Fruit fly (Drosophila melanogaster) whole organism, larva: ENCODE measurements around the gene CG10845.

Experiments used
- noc ChIP-seq: fragments of 200-800 bp; sonication (Bioruptor generic); optimal IDR thresholded peaks from 3 replicates; lab custom pipeline; 2019; ENCODE audit warnings: missing biosample characterization, mild to moderate bottlenecking, missing genetic modification characterization, moderate library complexity

Gene CG10845

DNA sequence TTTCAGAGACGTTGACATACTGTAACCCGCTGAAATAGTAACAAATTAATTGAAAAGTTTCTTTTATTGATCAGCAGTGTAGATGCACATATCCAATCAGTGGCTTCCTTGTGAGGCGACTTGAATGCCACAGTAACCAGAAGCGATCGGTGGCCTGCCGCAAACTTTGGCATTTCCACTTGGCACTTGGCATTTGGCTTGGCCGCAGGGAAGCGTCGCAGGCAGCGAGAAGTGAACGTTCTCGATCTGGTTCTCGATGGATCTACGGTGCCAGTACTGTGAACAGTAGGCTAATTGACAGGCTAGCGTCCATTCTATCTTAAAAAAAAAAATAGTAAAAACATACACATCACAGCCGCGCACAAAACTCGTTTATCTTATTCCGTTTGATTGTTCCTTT, at the start of gene CG10845:
TSS of gene CG10845 (plus strand) at position 301 of the 400 bp plus-strand sequence.
- no peak for TF ChIP-seq noc (tag; lab: Kevin White, UChicago)

DNA sequence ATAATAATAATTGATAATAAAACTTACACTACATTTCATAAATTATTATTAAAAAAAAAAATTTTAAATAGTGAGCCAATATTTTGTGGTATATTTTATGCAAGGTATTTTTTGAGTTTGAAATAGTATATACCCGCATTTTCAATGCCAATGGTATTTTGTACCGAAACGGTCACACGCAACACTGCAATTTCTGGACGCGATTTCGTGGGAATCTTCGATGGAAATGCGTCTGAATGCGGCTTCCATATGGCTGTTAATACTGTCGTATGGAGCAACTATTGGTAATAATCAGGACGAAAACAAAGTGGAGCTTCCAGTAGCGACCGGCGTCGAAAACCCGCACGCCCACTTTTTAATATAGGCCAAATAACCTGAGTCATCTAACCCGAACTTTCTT, 49.5 kb upstream of the CG10845 start, which contains the start of gene Nct:
TSS of gene Nct (plus strand) at position 173 of the 400 bp plus-strand sequence.
- no peak for TF ChIP-seq noc (tag; lab: Kevin White, UChicago)

DNA sequence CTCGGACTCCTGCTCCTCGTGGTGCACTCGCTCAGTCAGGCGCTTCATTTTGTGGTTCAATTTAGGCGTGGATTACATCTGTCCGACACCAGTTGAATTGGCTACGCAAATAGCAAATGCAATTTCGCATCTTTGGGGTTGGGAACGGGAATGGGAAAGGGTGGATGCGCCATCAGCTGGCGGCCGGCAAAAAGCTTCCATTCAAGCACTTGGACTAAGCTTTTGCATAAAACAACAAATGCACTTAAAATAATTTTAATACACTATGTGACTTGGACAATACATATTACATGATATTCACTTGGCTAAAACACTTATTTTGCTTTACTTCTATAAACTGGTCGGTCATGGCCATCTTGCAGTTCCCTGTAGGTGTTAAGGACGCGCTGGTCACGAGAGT, 44.8 kb upstream of the CG10845 start, which contains the start of gene HDAC11:
TSS of gene HDAC11 (minus strand) at position 101 of the 400 bp plus-strand sequence.
- TF ChIP-seq noc (tag; lab: Kevin White, UChicago): no peak

DNA sequence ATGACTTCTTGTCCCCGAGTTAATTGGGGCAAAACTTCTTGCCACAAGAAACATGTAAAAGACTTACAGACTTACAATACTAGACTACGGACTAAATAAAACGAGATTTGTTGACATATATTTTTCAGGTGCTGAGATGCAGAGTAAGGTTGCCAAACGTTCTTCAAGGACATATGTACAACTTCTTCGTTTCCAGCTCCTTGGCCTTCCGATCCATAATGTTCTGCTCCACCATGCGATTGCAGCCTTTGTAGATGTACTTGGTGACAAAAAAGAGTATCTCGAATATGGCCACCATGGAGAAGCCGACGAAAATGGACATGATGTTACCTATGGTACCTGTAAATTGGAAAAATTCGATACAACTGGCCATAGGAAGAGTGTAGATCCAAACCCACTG, 43.5 kb upstream of the CG10845 start, which contains the start of gene CAH4:
TSS of gene CAH4 (minus strand) at position 101 of the 400 bp plus-strand sequence.
- TF ChIP-seq noc (tag; lab: Kevin White, UChicago): no peak

DNA sequence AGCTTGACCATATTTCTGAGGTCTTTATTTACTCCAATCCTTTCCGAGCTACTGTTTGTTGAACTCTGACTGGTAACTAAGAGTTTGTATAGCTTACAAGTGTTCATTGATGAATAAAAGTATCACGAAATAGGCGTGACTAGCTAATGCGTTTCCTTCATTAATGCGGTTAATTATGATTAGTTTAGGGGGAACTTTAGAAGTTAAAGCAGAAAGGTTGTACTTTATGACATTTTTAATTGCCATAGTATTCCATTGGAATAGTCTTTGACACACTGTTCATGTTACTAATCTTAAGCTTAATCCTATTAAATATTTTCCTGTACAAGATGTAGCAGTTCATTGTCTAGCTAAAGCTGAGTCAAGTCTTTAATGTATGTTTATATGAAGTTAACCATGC, 41.2 kb upstream of the CG10845 start, which contains the start of gene ppk22:
TSS of gene ppk22 (minus strand) at position 101 of the 400 bp plus-strand sequence.
- TF ChIP-seq noc (tag; lab: Kevin White, UChicago): no peak

DNA sequence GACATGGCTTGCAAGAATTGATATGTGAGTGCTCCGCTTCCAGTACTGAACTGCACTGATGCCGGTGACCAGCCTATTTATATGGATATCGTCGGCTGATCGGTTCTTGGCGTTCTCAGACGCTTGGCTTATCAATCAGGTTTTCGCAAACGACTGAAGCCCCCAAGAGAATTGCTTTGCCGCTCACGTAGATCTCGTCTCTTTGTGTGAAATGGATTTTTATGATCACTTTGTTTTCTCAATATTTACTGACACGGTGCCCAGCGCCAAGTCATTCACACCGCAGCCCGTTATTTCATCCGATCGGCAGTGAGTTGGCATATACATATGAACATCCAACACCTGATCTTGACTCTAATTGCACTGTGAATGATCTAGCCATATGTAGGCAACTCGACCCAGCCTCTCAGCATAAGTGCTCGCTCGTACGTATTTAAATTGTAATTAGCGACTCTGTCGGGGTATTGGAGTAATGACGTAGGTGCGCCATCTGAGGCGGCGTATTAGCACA, 40.5 kb upstream of the CG10845 start, which contains the start of gene CG13639:
TSS of gene CG13639 (minus strand) at position 51 of the 511 bp plus-strand sequence.
- no peak for TF ChIP-seq noc (tag; lab: Kevin White, UChicago)

DNA sequence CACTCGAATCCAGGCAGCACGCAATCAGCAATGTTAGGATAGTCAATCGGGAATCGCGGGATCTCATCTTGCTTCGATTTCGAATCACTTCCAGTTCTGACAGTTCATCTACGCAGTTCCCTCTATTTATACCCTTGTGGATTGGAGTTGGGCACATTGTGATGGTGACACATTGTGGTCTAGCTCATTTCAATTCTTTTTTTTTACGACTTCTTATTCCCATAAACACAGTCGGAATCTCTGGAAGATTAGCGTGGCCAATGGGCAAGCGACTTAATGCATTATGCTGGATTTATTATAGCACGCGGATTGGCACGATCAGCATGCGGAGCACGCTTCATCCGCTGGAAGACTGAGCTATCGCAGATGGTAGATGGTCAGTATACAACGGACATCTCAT, 38.9 kb upstream of the CG10845 start, which contains the start of gene CG13640:
TSS of gene CG13640 (minus strand) at position 101 of the 400 bp plus-strand sequence.
- no peak for TF ChIP-seq noc (tag; lab: Kevin White, UChicago)

DNA sequence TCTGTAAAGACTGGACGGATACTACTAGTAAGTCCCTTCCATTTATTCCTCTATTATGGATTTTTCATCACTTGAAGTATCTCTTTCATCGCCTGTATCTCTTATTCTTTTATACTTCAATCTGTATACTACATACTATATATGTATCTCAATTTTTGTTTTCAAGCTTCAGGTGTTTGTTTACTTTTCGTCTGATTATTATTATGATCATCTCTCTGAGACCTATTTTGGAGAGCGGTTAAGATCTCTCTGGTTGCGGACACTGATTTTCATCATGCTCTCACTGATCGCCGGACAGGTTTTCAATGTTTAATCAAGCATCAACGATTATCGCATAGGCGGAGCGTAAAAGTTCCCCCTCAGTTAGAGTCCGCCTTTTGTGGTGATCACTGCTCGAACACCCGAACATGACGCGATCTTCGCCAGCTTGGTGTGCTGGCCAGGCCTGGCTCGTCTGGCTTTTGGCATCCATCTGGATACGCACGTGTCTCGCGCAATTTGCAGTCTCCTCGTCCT, 38.3 kb upstream of the CG10845 start, which contains the start of gene CG7016:
TSS of gene CG7016 (plus strand) at position 358 of the 516 bp plus-strand sequence.
- TF ChIP-seq noc (tag; lab: Kevin White, UChicago): no peak

DNA sequence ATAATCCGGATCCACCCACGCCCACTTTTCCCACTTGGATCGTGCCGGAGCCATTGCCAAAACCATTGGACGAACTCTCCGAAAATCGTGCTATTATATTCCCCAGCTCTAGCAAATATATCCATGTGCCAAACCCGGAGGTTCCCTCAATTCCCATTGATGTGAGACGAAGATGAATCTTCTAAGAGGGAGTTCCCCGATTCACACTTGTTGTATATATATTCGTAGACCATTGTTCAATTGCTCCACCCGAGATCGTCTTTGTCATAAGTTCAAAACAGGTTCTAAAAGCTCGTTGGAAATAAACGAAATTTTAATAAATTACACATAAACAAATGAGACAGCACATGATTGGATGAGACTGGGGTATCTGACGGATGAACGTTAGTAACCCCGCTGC, 37.0 kb upstream of the CG10845 start:
- TF ChIP-seq noc (tag; lab: Kevin White, UChicago): no peak

DNA sequence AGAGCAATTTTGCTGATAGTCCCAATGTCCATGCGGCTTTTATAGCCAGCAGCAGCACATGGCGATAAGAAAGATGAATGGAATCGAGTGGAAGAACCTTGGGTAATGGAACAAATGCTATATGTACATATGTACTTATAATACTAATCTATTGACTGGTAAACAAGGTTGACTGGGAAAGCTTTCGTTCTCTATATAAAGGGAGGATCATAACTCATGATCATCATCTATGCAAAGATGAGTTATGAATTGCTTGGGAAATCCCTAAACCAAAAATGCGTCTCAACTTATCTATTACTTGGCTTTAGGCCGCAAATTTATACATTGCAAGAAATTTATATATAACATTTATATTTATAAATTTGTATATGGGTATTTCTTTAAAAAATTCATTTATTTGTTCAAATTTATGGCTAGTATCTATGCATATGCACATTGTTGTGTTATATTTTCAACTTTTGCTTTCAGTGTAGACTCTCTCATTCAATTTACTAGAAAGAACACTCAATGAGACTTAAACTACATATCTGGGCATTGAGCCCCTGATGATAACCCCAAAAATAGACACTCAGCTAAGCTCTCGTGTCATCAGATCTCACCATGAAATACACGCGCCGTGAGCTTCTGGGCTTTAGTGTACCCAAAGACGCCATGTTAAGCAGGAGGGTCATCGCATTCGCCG, 36.1 kb upstream of the CG10845 start, which contains the start of the genes Srg1 and Elal:
TSS of gene Srg1 (minus strand) at position 14 of the 682 bp plus-strand sequence.
TSS of gene Elal (plus strand) at position 632 of the 682 bp plus-strand sequence.
- TF ChIP-seq noc (tag; lab: Kevin White, UChicago): peak; percentile 83

DNA sequence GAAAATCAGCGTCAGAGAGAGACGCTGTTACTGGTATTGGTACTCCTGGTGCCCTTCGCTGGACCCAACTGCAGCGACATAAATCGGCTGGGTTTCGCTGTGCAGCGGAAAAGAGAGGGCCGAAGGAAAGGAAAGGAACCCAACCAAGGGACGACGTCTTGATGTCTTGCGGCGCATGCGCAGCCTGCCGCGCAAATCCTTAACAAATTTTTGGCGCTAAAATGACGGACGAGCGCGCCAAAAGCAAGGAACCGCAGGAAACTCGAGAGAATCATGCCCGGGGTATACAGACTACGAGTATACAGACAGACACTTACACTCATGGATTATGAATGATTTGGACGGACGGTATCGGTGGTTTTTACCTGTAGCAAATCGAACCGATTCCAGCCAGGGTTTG, 33.9 kb upstream of the CG10845 start:
- no peak for TF ChIP-seq noc (tag; lab: Kevin White, UChicago)

DNA sequence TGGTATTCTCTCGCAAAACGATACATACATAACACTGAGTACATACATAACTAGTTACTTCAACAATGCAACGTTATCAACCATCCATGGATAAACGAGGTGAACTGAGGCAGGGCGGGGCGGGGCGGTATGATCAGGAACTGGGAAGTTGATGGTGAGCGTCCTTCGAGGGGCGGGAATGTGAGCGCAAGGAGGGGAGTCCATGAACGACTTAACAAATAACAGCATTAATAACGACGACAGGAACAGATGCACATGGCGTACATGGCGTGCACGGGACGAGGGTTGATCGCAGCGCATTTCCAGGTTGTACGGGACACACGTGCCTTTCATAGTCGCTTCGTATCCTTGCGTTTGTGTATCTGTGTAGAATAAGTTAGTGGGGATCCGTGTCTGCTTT, 33.0 kb upstream of the CG10845 start:
- TF ChIP-seq noc (tag; lab: Kevin White, UChicago): no peak

DNA sequence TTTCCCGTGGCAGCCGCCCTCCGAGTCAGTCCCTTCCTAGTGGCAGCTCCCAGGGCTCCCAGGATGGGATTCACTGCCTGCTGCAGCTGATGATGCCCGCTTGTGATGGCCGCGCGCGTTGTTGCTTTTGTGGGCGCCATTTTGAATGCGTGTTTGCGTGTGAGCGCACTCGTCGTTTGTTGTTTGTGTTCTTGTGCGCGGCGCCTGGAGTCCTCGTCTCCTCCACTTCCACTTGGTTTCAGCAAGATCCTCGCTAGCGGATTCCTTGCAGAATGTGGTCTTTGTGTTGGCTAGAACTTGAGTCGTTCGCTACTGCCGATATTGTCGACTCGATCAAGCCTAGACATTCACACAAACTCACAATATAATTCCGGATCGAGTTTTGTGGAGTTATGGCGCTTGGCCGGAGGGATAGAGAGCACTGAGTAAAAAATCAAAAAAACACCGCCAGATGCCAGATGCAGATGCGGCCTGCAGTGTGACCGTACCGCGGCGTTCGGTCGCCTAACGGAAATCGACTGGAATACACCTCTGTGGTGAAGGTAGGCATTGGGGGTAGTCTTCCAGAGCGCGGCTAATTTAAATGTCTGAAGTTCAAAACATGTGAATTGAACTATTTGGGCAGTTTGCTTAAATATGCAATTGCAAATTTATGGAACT, 30.4 kb upstream of the CG10845 start, which contains the start of gene CycB3:
TSS of gene CycB3 (minus strand) at position 428 of the 660 bp plus-strand sequence.
- no peak for TF ChIP-seq noc (tag; lab: Kevin White, UChicago)

DNA sequence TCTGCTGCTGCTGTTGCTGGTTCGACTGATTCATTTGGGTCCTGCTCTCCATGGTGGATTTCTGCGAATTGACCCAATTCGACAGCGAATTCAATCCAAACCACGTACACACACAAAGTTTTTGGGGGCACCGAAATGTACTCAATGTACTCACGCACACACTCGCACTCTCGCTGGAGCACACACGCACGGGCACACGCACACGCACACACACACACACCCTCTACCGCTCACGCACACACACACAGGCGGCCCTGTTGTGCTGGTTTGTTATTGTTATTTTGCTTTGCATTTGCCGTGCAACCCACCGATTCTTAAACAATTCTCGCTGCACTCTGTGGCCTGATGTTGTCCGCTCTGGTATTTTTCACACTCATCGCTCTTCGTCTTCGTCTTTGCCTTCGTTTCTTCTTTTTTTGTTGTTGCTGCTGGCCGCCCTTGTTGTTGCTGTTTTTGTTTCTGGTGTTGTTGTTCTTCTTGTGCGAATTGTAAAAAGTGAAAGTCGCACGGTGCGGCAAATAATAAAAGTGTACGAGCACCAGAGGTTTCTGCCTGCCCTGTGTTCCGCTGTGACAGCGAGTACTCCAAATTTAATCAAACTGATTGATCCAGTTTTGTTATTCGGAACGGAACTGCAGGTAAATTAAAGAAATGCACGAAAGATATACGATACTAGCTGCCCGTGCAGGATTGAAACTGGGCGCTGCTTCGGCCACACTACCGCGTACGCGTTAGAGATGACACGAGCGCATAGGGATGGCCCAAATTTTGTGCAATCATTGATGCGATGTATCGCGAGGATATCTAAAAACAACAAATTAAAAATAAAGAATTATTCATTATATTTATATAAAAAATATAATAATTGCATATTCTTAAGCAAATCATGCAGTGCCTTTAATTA, 24.7 kb upstream of the CG10845 start, which contains the start of gene CG3744:
TSS of gene CG3744 (minus strand) at position 716 of the 904 bp plus-strand sequence.
- TF ChIP-seq noc (tag; lab: Kevin White, UChicago): peak; percentile 41
